Worm (Caenorhabditis elegans): ENCODE measurements around the gene dli-1.

- TF ChIP-seq elt-3 (tag; optimal IDR thresholded peaks at IDR 0.05) = no peak
- no peak for TF ChIP-seq snpc-4 (tag; optimal IDR thresholded peaks at IDR 0.05)
- TF ChIP-seq pax-3 (tag; optimal IDR thresholded peaks at IDR 0.05) = no peak
- TF ChIP-seq fos-1 (tag; optimal IDR thresholded peaks at IDR 0.05) = no peak
- no peak for TF ChIP-seq zag-1 (tag; optimal IDR thresholded peaks at IDR 0.05)
- no peak for TF ChIP-seq xbp-1 (tag; optimal IDR thresholded peaks at IDR 0.05)
- no peak for TF ChIP-seq pqm-1 (tag; optimal IDR thresholded peaks at IDR 0.05)
- TF ChIP-seq nhr-76 (tag; optimal IDR thresholded peaks at IDR 0.05) = no peak
- no peak for TF ChIP-seq jun-1 (tag; optimal IDR thresholded peaks at IDR 0.05)
- TF ChIP-seq sptf-1 (tag; optimal IDR thresholded peaks at IDR 0.05) = no peak
- no peak for TF ChIP-seq mep-1 (tag; optimal IDR thresholded peaks at IDR 0.05)
Observed at ce11 chrIV:13048157-13048556, 50.4 kb downstream of the dli-1 start, which contains the start of gene scl-10.

All from whole organism, L1 larva.